Fruit fly (Drosophila melanogaster) S2 (cell line): ENCODE measurements around the gene CG32445.

ENCODE experiments used
- CG8478 ChIP-seq: fragments of >200 bp; optimal IDR thresholded peaks from 2 replicates; lab custom pipeline; 2018
- CTCF ChIP-seq, 2 experiments: fragments of >200 bp; optimal IDR thresholded peaks; 2 replicates each; lab custom pipeline; 2018

DNA sequence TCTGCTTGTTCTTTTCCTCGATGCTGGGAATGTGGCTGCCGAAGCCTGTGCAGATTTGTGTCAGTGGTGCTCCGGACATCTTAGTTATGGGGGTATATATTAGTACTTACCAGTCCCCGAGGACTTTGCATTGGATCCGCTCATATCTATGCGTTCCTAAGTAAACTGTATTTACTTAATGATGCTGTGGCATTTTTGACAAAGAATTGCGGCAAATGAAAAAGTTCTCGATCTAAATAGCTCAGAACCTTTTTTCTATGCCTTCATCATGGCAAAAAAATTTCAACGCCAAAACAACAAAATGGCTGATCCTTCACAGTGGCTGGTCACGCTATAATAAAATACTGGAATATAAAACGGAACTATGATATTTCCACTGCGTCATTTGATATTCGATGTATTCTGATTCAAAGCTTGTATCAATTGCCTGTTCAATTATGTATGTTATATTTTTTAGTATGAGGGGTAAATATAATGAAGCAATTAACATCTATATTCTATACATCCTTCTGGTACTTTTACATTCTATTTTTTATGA is 4.9 kb upstream of the CG32445 start, which contains the start of gene MED1:
- TF ChIP-seq CTCF (optimal IDR thresholded peaks at IDR 0.05; lab: Kevin White, UChicago) (no peak), CG8478 (lab: Kevin White, UChicago) (no peak)
